Worm (Caenorhabditis elegans) whole organism, L1 larva: ENCODE measurements around the gene B0272.3.
"Not testable (repeated sequence)": the region's sequence is repeated elsewhere in the genome, so short reads cannot be mapped to it uniquely, and the experiment has no call there.

Experiments
- C04F5.9 ChIP-seq: sonication (generic microtip); optimal IDR thresholded peaks from 2 replicates; lab custom pipeline; 2016; ENCODE audit warnings: missing genetic modification characterization, missing compliant biosample characterization
- C16A3.4 ChIP-seq: fragments of 150-350 bp; optimal IDR thresholded peaks from 2 replicates; lab custom pipeline; 2014; ENCODE audit warnings: missing biosample characterization, missing genetic modification characterization
- alr-1 ChIP-seq: fragments of 200-800 bp; sonication (Bioruptor generic); optimal IDR thresholded peaks from 2 replicates; lab custom pipeline; 2018; ENCODE audit warnings: borderline replicate concordance, mild to moderate bottlenecking, missing genetic modification characterization, missing compliant biosample characterization
- ama-1 ChIP-seq: fragments of 150-350 bp; optimal IDR thresholded peaks from 2 replicates; lab custom pipeline; 2014
- blmp-1 ChIP-seq: fragments of 150-350 bp; optimal IDR thresholded peaks from 2 replicates; lab custom pipeline; 2014; ENCODE audit warnings: missing biosample characterization, missing genetic modification characterization
- ceh-8 ChIP-seq: fragments of 200-800 bp; sonication (Bioruptor generic); optimal IDR thresholded peaks from 2 replicates; lab custom pipeline; 2018; ENCODE audit warnings: mild to moderate bottlenecking, missing genetic modification characterization, moderate library complexity, missing compliant biosample characterization
- dsc-1 ChIP-seq: sonication (generic microtip); optimal IDR thresholded peaks from 2 replicates; lab custom pipeline; 2016; ENCODE audit warnings: mild to moderate bottlenecking, missing genetic modification characterization, missing compliant biosample characterization
- efl-1 ChIP-seq, 4 experiments: fragments of 150-350 bp; optimal IDR thresholded peaks in 3 of 4; peaks in 1 of 4; 1 replicate in 1 of 4; 2 replicates in 3 of 4; lab custom pipeline; 2014; ENCODE audit warnings: missing biosample characterization in 2 of 4, missing genetic modification characterization in 2 of 4, missing genetic modification reagents in 2 of 4
- efl-3 ChIP-seq: fragments of 200-800 bp; sonication (Bioruptor generic); optimal IDR thresholded peaks from 2 replicates; lab custom pipeline; 2018; ENCODE audit warnings: mild to moderate bottlenecking, missing genetic modification characterization, missing compliant biosample characterization
- egl-13 ChIP-seq: sonication (generic microtip); optimal IDR thresholded peaks from 2 replicates; lab custom pipeline; 2016; ENCODE audit warnings: missing genotype, missing genetic modification reagents, missing genetic modification characterization, missing compliant biosample characterization
- fkh-10 ChIP-seq: sonication (generic microtip); optimal IDR thresholded peaks from 2 replicates; lab custom pipeline; 2017; ENCODE audit warnings: missing biosample characterization, missing genetic modification reagents, missing genetic modification characterization
- fkh-8 ChIP-seq: sonication (generic microtip); optimal IDR thresholded peaks from 2 replicates; lab custom pipeline; 2016; ENCODE audit warnings: mild to moderate bottlenecking, missing genetic modification characterization, missing compliant biosample characterization
- hlh-4 ChIP-seq: sonication (generic microtip); optimal IDR thresholded peaks from 2 replicates; lab custom pipeline; 2016; ENCODE audit warnings: mild to moderate bottlenecking, missing genetic modification characterization, missing compliant biosample characterization
- lin-14 ChIP-seq: fragments of 200-800 bp; sonication (Bioruptor generic); optimal IDR thresholded peaks from 2 replicates; lab custom pipeline; 2018; ENCODE audit warnings: mild to moderate bottlenecking, missing genetic modification characterization, moderate library complexity, missing compliant biosample characterization
- lin-35 ChIP-seq, 2 experiments: fragments of 150-350 bp; optimal IDR thresholded peaks; 2 replicates each; lab custom pipeline; 2014; ENCODE audit warnings: missing biosample characterization in 2 of 2, missing genetic modification characterization in 2 of 2, missing genetic modification reagents in 2 of 2
- mdl-1 ChIP-seq, 2 experiments: fragments of 150-350 bp; optimal IDR thresholded peaks; 2 replicates each; lab custom pipeline; 2014 to 2017; ENCODE audit warnings: missing biosample characterization in 2 of 2, missing genetic modification characterization in 2 of 2, inconsistent platforms in 1 of 2
- mep-1 ChIP-seq: fragments of 150-350 bp; optimal IDR thresholded peaks from 2 replicates; lab custom pipeline; 2014; ENCODE audit warnings: missing biosample characterization, missing genetic modification characterization
- nhr-237 ChIP-seq: fragments of 150-350 bp; optimal IDR thresholded peaks from 2 replicates; lab custom pipeline; 2014; ENCODE audit warnings: missing biosample characterization, missing genetic modification characterization
- nhr-85 ChIP-seq: sonication (generic microtip); peaks from one replicate; lab custom pipeline; 2016; ENCODE audit warnings: missing genetic modification characterization, inconsistent platforms, missing compliant biosample characterization
- nhr-90 ChIP-seq: sonication (generic microtip); optimal IDR thresholded peaks from 2 replicates; lab custom pipeline; 2016; ENCODE audit warnings: mild to moderate bottlenecking, missing genetic modification characterization, missing compliant biosample characterization; ENCODE audit not compliant: poor library complexity
- snu-23 ChIP-seq: sonication (generic microtip); optimal IDR thresholded peaks from 2 replicates; lab custom pipeline; 2016; ENCODE audit warnings: missing genetic modification characterization, missing compliant biosample characterization
- swsn-7 ChIP-seq: sonication (generic microtip); optimal IDR thresholded peaks from 2 replicates; lab custom pipeline; 2016; ENCODE audit warnings: missing genetic modification characterization, missing compliant biosample characterization
- tlp-1 ChIP-seq: fragments of 150-350 bp; optimal IDR thresholded peaks from 2 replicates; lab custom pipeline; 2014; ENCODE audit warnings: missing biosample characterization, missing genetic modification characterization
- unc-130 ChIP-seq: fragments of 150-350 bp; optimal IDR thresholded peaks from 2 replicates; lab custom pipeline; 2017; ENCODE audit warnings: missing biosample characterization, missing genetic modification characterization, inconsistent platforms
- vab-15 ChIP-seq: sonication (generic microtip); optimal IDR thresholded peaks from 2 replicates; lab custom pipeline; 2017; ENCODE audit warnings: missing genotype, mild to moderate bottlenecking, missing genetic modification characterization, missing compliant biosample characterization
- zip-4 ChIP-seq: fragments of 200-800 bp; sonication (Bioruptor generic); optimal IDR thresholded peaks from 2 replicates; lab custom pipeline; 2018; ENCODE audit warnings: mild to moderate bottlenecking, missing genetic modification characterization, moderate library complexity, missing compliant biosample characterization
- ztf-4 ChIP-seq: fragments of 150-350 bp; optimal IDR thresholded peaks from 2 replicates; lab custom pipeline; 2014; ENCODE audit warnings: missing biosample characterization, missing genetic modification characterization

B0272.3 gene

DNA sequence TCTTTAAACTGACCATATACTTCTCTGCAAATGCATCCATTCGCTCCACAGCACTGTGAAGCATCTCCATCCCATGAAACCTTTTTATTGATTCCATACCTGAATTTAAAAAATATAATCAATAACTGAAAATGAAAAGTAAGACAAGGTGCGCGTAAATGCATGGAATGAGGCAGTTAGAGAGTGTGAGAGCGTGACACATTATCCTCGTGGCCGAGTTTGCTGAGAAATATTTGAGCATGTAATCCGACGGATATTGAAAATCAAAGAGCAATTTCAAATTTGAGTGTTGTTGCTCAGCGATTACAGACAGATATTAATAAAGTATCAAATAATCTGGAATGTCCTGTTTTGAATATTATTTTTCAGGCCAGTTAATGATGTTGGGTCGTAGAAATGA, 18.1 kb downstream of the B0272.3 start, which contains the start of gene ZK899.7:
Gene ZK899.7, minus strand, starts transcription at position 101 of the 400 bp plus-strand sequence.
- TF ChIP-seq ztf-4 = no peak
- TF ChIP-seq efl-1 (optimal IDR thresholded peaks at IDR 0.05; lab: Kevin White, UChicago) = no peak
- peak in 1 of 2 experiments; percentile 78 for TF ChIP-seq efl-1 (GFP tag; optimal IDR thresholded peaks at IDR 0.05 in 1 of 2; lab: Kevin White, UChicago)
- TF ChIP-seq unc-130 (tag; lab: Kevin White, UChicago) = no peak
- peak; percentile 15 for TF ChIP-seq dsc-1 (tag; lab: Kevin White, UChicago)
- peak; percentile 31 for TF ChIP-seq fkh-8
- TF ChIP-seq hlh-4 (tag; lab: Kevin White, UChicago) = no peak
- TF ChIP-seq zip-4 = no peak
- no peak for TF ChIP-seq C04F5.9 (tag; lab: Kevin White, UChicago)

DNA sequence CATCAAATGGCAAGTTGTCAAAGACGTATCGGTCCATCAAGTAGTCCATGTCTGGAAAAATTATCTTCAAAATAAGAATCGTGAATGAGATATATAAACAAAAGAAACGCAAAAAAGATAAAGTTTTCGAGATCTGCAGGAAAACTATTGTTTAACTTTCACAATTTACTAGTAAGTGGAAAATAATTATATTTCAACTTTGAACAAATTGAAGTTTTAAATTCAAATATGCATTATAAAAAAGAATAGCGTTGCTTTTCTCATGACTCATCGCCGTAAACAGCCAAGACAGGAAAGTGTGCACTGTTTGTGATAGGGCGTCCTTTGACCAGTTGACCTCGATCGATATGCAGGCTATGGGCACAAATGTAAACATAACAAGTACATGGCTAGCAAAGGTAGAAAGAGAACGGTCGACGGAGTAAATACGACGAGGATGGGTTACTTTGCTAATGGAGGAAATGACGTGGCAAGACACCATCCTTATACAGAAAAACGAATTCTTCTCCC, 20.8 kb downstream of the B0272.3 start, which contains the start of gene ZK899.2:
Gene ZK899.2, minus strand, starts transcription at position 51 of the 510 bp plus-strand sequence.
- no peak for TF ChIP-seq tlp-1 (tag; lab: Kevin White, UChicago)
- TF ChIP-seq, all 84 proteins: peak for 0

DNA sequence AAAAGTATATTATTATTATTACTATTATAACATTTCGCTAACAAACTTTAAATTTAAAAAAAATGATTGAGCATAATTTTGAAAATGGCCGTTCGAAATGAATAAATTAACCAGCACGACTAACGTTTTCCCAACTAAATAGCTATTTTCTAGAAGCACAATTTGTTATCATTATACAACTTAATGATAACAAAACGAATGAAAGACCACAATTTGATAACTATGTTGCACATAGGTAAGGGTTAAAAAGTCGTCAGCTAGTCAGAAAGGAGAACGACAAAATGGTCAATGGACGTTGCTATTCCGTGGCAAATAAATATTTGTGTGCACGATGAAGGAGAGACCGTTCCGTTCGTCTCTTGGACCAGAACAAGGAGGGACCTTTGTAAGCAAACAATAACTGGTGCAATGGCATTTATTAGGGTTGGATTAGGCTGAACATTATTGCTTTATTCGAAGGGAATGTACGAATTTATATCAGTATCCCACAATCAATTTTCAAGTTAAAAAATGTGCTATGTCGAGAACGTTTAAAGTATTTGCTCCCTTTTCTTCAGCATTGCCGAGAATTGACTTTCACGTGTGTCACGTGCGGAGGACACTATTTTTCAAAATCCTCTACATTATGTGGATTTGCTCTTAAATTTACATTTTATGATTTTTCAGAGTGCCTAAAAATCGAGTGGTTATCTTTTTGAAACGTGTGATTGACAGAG, 21.4 kb downstream of the B0272.3 start, which contains the start of gene ZK899.3:
Gene ZK899.3, plus strand, starts transcription at position 666 of the 716 bp plus-strand sequence.
- TF ChIP-seq lin-35 (GFP tag; optimal IDR thresholded peaks at IDR 0.05; lab: Kevin White, UChicago) (no peak), zip-4 (no peak)
- TF ChIP-seq, all 84 proteins: peak for 0

DNA sequence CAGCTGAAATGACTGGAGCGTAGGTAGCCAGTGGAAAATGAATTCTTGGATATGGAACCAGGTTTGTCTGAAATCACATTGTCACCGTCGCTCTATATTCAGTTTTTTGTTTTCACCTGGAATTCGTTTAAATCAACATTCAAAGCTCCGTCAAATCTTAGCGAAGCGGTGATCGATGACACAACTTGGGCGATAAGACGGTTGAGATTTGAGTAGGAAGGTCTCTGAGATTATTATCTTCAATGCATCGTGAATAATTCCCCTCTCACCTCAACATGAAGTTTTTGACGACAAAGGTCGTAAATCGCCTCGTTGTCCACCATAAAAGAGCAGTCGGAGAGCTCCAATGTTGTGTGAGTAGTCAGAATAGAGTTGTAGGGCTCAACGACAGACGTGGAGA, 25.3 kb downstream of the B0272.3 start:
- TF ChIP-seq nhr-85 (tag; lab: Kevin White, UChicago) (peak; percentile 8), mdl-1 (tag; optimal IDR thresholded peaks at IDR 0.05; lab: Kevin White, UChicago) (no peak), vab-15 (no peak), C16A3.4 (no peak), snu-23 (GFP tag; lab: Kevin White, UChicago) (no peak), swsn-7 (tag; lab: Kevin White, UChicago) (no peak), ceh-8 (GFP tag; lab: Kevin White, UChicago) (no peak), nhr-90 (tag; lab: Kevin White, UChicago) (no peak), alr-1 (no peak)

DNA sequence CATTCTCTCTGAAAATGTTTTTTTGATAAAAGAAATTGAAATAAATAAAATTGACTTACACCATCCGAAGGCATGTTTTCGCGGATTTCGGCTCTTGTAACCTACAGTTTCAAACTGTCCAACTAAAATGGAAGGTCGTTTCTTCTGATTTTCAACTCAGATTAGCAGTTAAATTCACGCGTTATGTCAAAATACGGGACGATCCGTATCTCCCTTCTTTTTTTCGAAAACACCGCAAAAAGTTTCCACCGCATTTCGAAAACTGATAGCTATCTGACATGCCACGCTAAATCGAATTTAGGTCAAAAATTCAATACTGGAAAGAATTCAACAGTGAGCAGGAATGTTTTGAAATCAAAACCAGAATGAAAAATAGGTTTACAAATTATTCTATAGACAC, 26.9 kb downstream of the B0272.3 start, which contains the start of gene tba-8:
Gene tba-8, minus strand, starts transcription at position 207 of the 400 bp plus-strand sequence.
- TF ChIP-seq lin-14 (peak; percentile 25), efl-3 (GFP tag; lab: Kevin White, UChicago) (no peak), blmp-1 (tag; lab: Kevin White, UChicago) (peak; percentile 19), nhr-85 (tag; lab: Kevin White, UChicago) (peak; percentile 79)

DNA sequence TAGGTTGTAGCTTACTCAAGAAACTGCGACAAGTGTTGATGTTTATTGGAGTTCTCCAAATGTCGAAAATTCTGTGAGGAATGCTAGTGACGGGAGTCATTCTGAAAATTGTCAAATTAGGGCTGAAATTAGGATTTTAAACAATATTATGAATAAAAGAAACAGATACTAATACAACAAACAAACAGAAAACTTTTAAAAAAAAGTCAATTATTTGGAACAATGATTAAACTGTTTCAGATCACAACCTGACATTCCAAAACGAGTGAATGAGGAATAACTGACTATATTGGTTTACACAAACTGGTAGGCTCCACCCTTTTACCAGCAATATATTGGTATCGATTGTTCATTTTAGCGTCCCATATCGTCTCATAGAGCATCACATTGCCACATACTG, 29.6 kb downstream of the B0272.3 start, which contains the start of gene ZK899.5:
Gene ZK899.5, minus strand, starts transcription at position 101 of the 400 bp plus-strand sequence.
- TF ChIP-seq egl-13 (tag; lab: Kevin White, UChicago); nhr-237 (tag; lab: Kevin White, UChicago); fkh-10 (GFP tag; lab: Kevin White, UChicago): not testable (repeated sequence)

DNA sequence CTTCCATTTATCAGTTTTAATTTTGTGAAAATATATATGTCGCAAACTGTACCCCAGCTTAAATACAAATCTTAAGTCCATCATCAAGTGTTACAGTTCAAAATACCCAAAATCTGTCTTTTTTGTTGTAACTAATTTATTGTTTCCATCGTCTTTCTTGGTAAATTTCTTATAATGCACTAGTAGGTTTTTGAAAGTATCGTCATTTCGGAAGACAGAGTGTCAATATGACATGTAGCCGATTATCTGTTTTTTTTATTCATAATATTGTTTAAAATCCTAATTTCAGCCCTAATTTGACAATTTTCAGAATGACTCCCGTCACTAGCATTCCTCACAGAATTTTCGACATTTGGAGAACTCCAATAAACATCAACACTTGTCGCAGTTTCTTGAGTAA, 31.8 kb downstream of the B0272.3 start, which contains the start of gene ZK899.6:
Gene ZK899.6, plus strand, starts transcription at position 301 of the 400 bp plus-strand sequence.
- TF ChIP-seq mep-1 (tag; lab: Kevin White, UChicago); vab-15; ama-1 (lab: Kevin White, UChicago): not testable (repeated sequence)
